Worm (Caenorhabditis elegans) whole organism, midembryonic: ENCODE results near the gene mig-17.

Experiments used
- flt-1 ChIP-seq: fragments of 200-800 bp; sonication (Bioruptor generic); IDR thresholded peaks from 2 replicates; pipeline ENCODE4 v1.3.6; 2022; ENCODE audit warnings: missing genetic modification characterization, missing compliant biosample characterization
- med-1 ChIP-seq: sonication (generic microtip); optimal IDR thresholded peaks from 2 replicates; lab custom pipeline; 2017; ENCODE audit warnings: missing genetic modification characterization, mild to moderate bottlenecking, missing compliant biosample characterization, antibody characterized with exemption, missing genetic modification reagents; ENCODE audit not compliant: insufficient read depth
- ref-1 ChIP-seq: fragments of 200-800 bp; sonication (Bioruptor generic); conservative IDR thresholded peaks from 2 replicates; pipeline ENCODE4 v1.3.6; 2022; ENCODE audit warnings: missing genetic modification reagents, missing genetic modification characterization, missing compliant biosample characterization
- ztf-23 ChIP-seq: fragments of 200-800 bp; sonication (Bioruptor generic); IDR thresholded peaks from 2 replicates; pipeline ENCODE4 v1.3.6; 2022; ENCODE audit warnings: missing genetic modification reagents, missing genetic modification characterization, missing compliant biosample characterization
- ztf-29 ChIP-seq: fragments of 200-800 bp; sonication (Bioruptor generic); IDR thresholded peaks from 2 replicates; pipeline ENCODE4 v1.3.6; 2022; ENCODE audit warnings: missing genetic modification reagents, missing genetic modification characterization, missing compliant biosample characterization

ce11 chrV:11435242-11435641, 11.2 kb upstream of the mig-17 start:
- TF ChIP-seq med-1, result no peak
- TF ChIP-seq ref-1, result no peak
- TF ChIP-seq flt-1 (GFP tag; lab: Robert Waterston, UW), result no peak
- no peak for TF ChIP-seq ztf-29 (GFP tag; lab: Robert Waterston, UW)
- TF ChIP-seq ztf-23, result no peak
